Fruit fly (Drosophila melanogaster): ENCODE results near the gene CG12020.
A peak's percentile ranks its signal among the peaks of the same experiment; 100 is the strongest.

The CG12020 gene

DNA sequence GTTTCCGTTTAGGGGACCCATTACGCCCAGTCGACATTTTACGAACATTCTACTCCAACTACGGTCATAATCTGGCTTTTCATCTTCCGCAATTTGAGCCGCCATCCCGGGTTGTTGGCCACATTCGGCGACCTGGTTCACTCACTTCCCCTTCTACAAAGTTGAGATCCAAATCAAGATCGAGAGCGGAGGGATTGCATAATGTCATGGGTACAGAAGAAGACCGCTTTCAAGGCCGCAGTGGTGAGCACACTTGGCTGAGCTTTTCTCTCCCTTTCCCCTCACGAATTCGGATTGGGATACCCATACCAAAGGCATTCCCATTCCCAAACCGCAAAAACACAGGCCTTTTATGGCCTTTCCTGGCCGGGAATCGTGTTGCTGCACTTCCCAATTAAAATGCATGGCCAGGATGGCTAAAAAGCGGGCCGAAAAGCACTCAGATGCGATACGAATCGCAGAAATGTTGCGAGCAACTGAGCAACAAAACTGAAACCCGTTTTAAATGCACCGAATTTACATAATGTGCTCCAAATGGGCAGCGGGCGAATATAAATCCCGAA is 30.8 kb downstream of the CG12020 start:
- peak; percentile 6 for TF ChIP-seq Rel (GFP tag; optimal IDR thresholded peaks at IDR 0.05)
- TF ChIP-seq Rel (tag; optimal IDR thresholded peaks at IDR 0.05) = no peak
- TF ChIP-seq dsf (GFP tag; optimal IDR thresholded peaks at IDR 0.05; ENCODE audit: borderline replicate concordance) = no peak

DNA sequence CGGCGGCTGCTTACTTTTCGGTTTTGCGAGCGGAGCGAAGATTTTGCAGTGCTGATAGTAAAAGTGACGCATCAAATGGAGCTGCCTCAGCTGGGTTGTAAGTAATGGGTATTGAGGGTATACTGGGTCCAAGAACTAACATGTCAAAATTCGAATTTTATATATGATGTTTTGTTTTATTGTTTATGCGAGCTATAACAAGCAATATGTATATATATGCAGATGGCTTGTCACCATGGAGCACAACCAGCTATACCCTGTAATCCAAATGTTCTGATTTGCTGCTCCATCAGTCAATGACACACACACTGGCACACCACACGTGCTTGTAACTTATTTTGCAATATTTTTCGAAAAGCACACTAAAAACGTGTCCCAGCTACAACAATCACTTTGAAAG is 32.4 kb downstream of the CG12020 start:
- TF ChIP-seq fru (GFP tag; optimal IDR thresholded peaks at IDR 0.05) (peak; percentile 69), jim (GFP tag; optimal IDR thresholded peaks at IDR 0.05) (no peak), rgr (GFP tag; optimal IDR thresholded peaks at IDR 0.05) (peak; percentile 53), OdsH (GFP tag; optimal IDR thresholded peaks at IDR 0.05) (peak; percentile 57), HLH106 (tag; optimal IDR thresholded peaks at IDR 0.05) (peak; percentile 62), CG9705 (GFP tag; optimal IDR thresholded peaks at IDR 0.05) (no peak), ey (GFP tag; optimal IDR thresholded peaks at IDR 0.05) (peak; percentile 55), Hr83 (GFP tag; optimal IDR thresholded peaks at IDR 0.05; ENCODE audit: poor library complexity, severe bottlenecking) (no peak), Sp1 (GFP tag; optimal IDR thresholded peaks at IDR 0.05) (peak; percentile 51), N (GFP tag; optimal IDR thresholded peaks at IDR 0.05) (no peak), foxo (GFP tag; optimal IDR thresholded peaks at IDR 0.05) (peak in 1 of 2 experiments; percentile 69), Abd-B (GFP tag; optimal IDR thresholded peaks at IDR 0.05) (no peak), h (GFP tag; optimal IDR thresholded peaks at IDR 0.05) (peak; percentile 59), Mio (GFP tag; optimal IDR thresholded peaks at IDR 0.05) (no peak), dsf (GFP tag; optimal IDR thresholded peaks at IDR 0.05; ENCODE audit: borderline replicate concordance) (no peak), CrebA (GFP tag; optimal IDR thresholded peaks at IDR 0.05; ENCODE audit: borderline replicate concordance) (no peak), Dif (GFP tag; optimal IDR thresholded peaks at IDR 0.05; ENCODE audit: partially characterized antibody) (no peak), tai (GFP tag; optimal IDR thresholded peaks at IDR 0.05) (no peak), Dfd (GFP tag; optimal IDR thresholded peaks at IDR 0.05) (no peak), Vsx2 (GFP tag; optimal IDR thresholded peaks at IDR 0.05; ENCODE audit: partially characterized antibody) (no peak), lola (GFP tag; optimal IDR thresholded peaks at IDR 0.05) (no peak), usp (GFP tag; optimal IDR thresholded peaks at IDR 0.05) (no peak), CG32264 (GFP tag; optimal IDR thresholded peaks at IDR 0.05) (no peak), psq (GFP tag; optimal IDR thresholded peaks at IDR 0.05) (no peak), Rel (GFP tag; optimal IDR thresholded peaks at IDR 0.05) (no peak), Rel (tag; optimal IDR thresholded peaks at IDR 0.05) (no peak), GATAd (GFP tag; optimal IDR thresholded peaks at IDR 0.05) (no peak), Jra (GFP tag; optimal IDR thresholded peaks at IDR 0.05) (no peak), Myc (optimal IDR thresholded peaks at IDR 0.05) (no peak), dmrt93B (GFP tag; optimal IDR thresholded peaks at IDR 0.05) (no peak), brk (GFP tag; optimal IDR thresholded peaks at IDR 0.05) (no peak), br (GFP tag; optimal IDR thresholded peaks at IDR 0.05) (peak; percentile 41), dl (GFP tag; optimal IDR thresholded peaks at IDR 0.05; ENCODE audit: insufficient read depth in 1 of 2, partially characterized antibody in 2 of 2) (no peak), woc (GFP tag; optimal IDR thresholded peaks at IDR 0.05) (peak; percentile 23), sv (GFP tag; optimal IDR thresholded peaks at IDR 0.05) (no peak), Hnf4 (GFP tag; optimal IDR thresholded peaks at IDR 0.05) (peak; percentile 40), pan (optimal IDR thresholded peaks at IDR 0.05) (no peak), Hr78 (GFP tag; optimal IDR thresholded peaks at IDR 0.05) (no peak), sage (GFP tag; optimal IDR thresholded peaks at IDR 0.05) (no peak)

DNA sequence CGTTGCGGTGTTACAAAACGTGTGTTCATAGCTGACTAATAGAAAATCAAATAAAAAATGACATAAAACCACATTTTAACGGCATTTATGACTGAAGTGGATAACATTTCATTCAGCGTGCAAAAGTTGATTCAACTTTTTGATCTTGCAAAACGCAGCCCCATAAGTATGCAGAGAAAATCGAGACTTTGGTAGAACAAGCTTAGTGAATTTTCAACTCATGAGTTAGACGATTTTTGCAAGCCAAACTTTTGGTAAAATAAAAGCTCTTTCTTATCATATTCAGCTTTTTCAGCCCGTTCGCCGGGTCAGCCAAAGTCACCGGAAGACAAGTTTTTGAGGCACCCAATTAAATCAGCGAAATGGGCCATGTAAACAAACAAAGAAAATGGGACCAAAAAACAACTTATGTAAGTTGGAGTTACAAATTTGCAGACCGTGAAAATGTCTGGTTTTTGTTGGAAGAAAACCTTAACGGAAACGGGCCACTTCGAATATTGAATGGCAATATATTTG is 34.7 kb downstream of the CG12020 start, which contains the start of gene Cpr62Ba:
Gene Cpr62Ba, minus strand, starts transcription at position 31 of the 516 bp plus-strand sequence.
- no peak for TF ChIP-seq CrebA (GFP tag; optimal IDR thresholded peaks at IDR 0.05; ENCODE audit: borderline replicate concordance)
- TF ChIP-seq Myc (optimal IDR thresholded peaks at IDR 0.05) = peak; percentile 63

All from whole organism, wandering third instar larva.